Worm (Caenorhabditis elegans): ENCODE results near the gene Y47C4A.1.

The Y47C4A.1 gene

ce11 chrX:324021-324420 is 38.0 kb upstream of the Y47C4A.1 start (continued):
- no peak for TF ChIP-seq ztf-6 (GFP tag; IDR thresholded peaks at IDR 0.05)
- peak; percentile 31; the same call in 1 of the 2 replicates for TF ChIP-seq mcd-1 (GFP tag; IDR thresholded peaks at IDR 0.05)
- TF ChIP-seq repo-1 (tag; optimal IDR thresholded peaks at IDR 0.05) = no peak
- TF ChIP-seq madf-10 (tag; optimal IDR thresholded peaks at IDR 0.05) = no peak
- TF ChIP-seq D2030.7 (GFP tag; IDR thresholded peaks at IDR 0.05) = no peak
- TF ChIP-seq ekl-4 (GFP tag; IDR thresholded peaks at IDR 0.05) = no peak
- TF ChIP-seq xnd-1 (tag; optimal IDR thresholded peaks at IDR 0.05) = no peak
- no peak for TF ChIP-seq ceh-58 (GFP tag; IDR thresholded peaks at IDR 0.05)
- peak; percentile 25; the same call in 1 of the 2 replicates for TF ChIP-seq attf-3 (GFP tag; conservative IDR thresholded peaks at IDR 0.05)
- no peak for TF ChIP-seq F22D6.2 (tag; optimal IDR thresholded peaks at IDR 0.05)
- no peak for TF ChIP-seq C06A6.2 (GFP tag; conservative IDR thresholded peaks at IDR 0.05)
- no peak for TF ChIP-seq aptf-2 (GFP tag; conservative IDR thresholded peaks at IDR 0.05)
- no peak for TF ChIP-seq aptf-3 (GFP tag; IDR thresholded peaks at IDR 0.05)
- no peak for TF ChIP-seq T07F8.4 (tag; optimal IDR thresholded peaks at IDR 0.05)
- TF ChIP-seq lin-54 (GFP tag; optimal IDR thresholded peaks at IDR 0.05) = no peak
- TF ChIP-seq hmg-20 (GFP tag; IDR thresholded peaks at IDR 0.05) = 0 out of 2 replicates have a peak, but pooled peaks have one; percentile 8
- no peak for TF ChIP-seq dpff-1 (tag; optimal IDR thresholded peaks at IDR 0.05)
- TF ChIP-seq snpc-4 (GFP tag; optimal IDR thresholded peaks at IDR 0.05) = no peak
- TF ChIP-seq snpc-4 (tag; optimal IDR thresholded peaks at IDR 0.05) = peak in 1 of 4 experiments; percentile 4
- no peak for TF ChIP-seq madf-6 (GFP tag; IDR thresholded peaks at IDR 0.05)
- no peak for TF ChIP-seq let-607 (tag; optimal IDR thresholded peaks at IDR 0.05)
- no peak for TF ChIP-seq hlh-12 (tag; optimal IDR thresholded peaks at IDR 0.05)
- no peak for TF ChIP-seq ztf-22 (GFP tag; optimal IDR thresholded peaks at IDR 0.05)
- TF ChIP-seq hsf-1 (GFP tag; IDR thresholded peaks at IDR 0.05) = peak; percentile 44; the same call in 1 of the 2 replicates
- TF ChIP-seq hlh-26 (GFP tag; conservative IDR thresholded peaks at IDR 0.05) = no peak
- no peak for TF ChIP-seq C17E4.6 (GFP tag; IDR thresholded peaks at IDR 0.05)
- TF ChIP-seq madf-8 (GFP tag; conservative IDR thresholded peaks at IDR 0.05) = no peak
- no peak for TF ChIP-seq atf-7 (tag; optimal IDR thresholded peaks at IDR 0.05)
- TF ChIP-seq lin-26 (GFP tag; IDR thresholded peaks at IDR 0.05) = no peak
- TF ChIP-seq lag-1 (GFP tag; IDR thresholded peaks at IDR 0.05) = no peak
- no peak for TF ChIP-seq efl-1 (GFP tag; optimal IDR thresholded peaks at IDR 0.05)
- no peak for TF ChIP-seq rec-8 (tag; optimal IDR thresholded peaks at IDR 0.05)
- no peak for TF ChIP-seq akir-1 (GFP tag; optimal IDR thresholded peaks at IDR 0.05)
- TF ChIP-seq tbp1 (GFP tag; optimal IDR thresholded peaks at IDR 0.05) = no peak
- TF ChIP-seq hrde-1 (tag; optimal IDR thresholded peaks at IDR 0.05; ENCODE audit: borderline replicate concordance) = no peak
- TF ChIP-seq lin-40 (tag; optimal IDR thresholded peaks at IDR 0.05) = peak; percentile 41
- no peak for TF ChIP-seq ceh-91 (GFP tag; IDR thresholded peaks at IDR 0.05)
- no peak for TF ChIP-seq bed-2 (GFP tag; IDR thresholded peaks at IDR 0.05)
- TF ChIP-seq him-1 (tag; optimal IDR thresholded peaks at IDR 0.05) = no peak
- TF ChIP-seq egl-18 (GFP tag; IDR thresholded peaks at IDR 0.05) = no peak
- TF ChIP-seq Y95B8A.8 (GFP tag; IDR thresholded peaks at IDR 0.05) = no peak
- TF ChIP-seq Y56A3A.18 (GFP tag; IDR thresholded peaks at IDR 0.05) = no peak
- TF ChIP-seq attf-5 (GFP tag; optimal IDR thresholded peaks at IDR 0.05) = peak; percentile 63
- no peak for TF ChIP-seq F57C9.4 (tag; optimal IDR thresholded peaks at IDR 0.05)
- no peak for TF ChIP-seq lsy-27 (tag; optimal IDR thresholded peaks at IDR 0.05; ENCODE audit: borderline replicate concordance, insufficient read depth)
- TF ChIP-seq egl-44 (GFP tag; IDR thresholded peaks at IDR 0.05) = no peak
- TF ChIP-seq die-1 (tag; optimal IDR thresholded peaks at IDR 0.05) = no peak
- no peak for TF ChIP-seq Y53F4B.3 (GFP tag; IDR thresholded peaks at IDR 0.05)
- TF ChIP-seq zim-3 (tag; optimal IDR thresholded peaks at IDR 0.05) = no peak

Data from whole organism, young adult.